Worm (Caenorhabditis elegans): ENCODE measurements around the gene col-143.
A peak's percentile ranks its signal among the peaks of the same experiment; 100 is the strongest.

Gene col-143

DNA sequence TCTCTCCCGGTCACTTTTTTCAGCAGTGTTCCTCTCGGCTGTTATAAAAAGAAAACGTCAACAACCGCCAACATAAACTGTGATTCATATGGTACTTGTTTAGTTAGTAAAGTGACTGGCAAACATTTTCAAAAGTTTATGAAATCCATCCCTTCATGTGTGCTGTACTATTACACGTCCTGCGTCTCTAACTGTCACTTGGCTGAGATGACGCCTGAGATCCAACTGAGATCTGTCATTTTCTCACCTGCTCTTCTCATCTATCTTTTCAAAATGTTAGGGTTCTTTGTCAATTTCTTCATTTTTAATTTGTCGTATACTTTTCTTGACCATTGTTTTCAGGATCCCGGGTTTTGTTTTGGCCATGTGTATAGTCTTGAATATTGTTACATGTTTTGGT is 39.3 kb downstream of the col-143 start:
- TF ChIP-seq daf-12 (tag; optimal IDR thresholded peaks at IDR 0.05) (no peak), ztf-11 (tag; optimal IDR thresholded peaks at IDR 0.05) (no peak), lsy-2 (tag; optimal IDR thresholded peaks at IDR 0.05) (no peak), unc-62 (GFP tag; optimal IDR thresholded peaks at IDR 0.05 in 1 of 2) (peak in 1 of 2 experiments; percentile 9), unc-62 (tag; optimal IDR thresholded peaks at IDR 0.05) (no peak), hmg-1.1 (GFP tag; IDR thresholded peaks at IDR 0.05) (0 out of 2 replicates have a peak, but pooled peaks have one; percentile 18), T26A8.4 (GFP tag; IDR thresholded peaks at IDR 0.05) (no peak), zag-1 (tag; optimal IDR thresholded peaks at IDR 0.05) (no peak), aha-1 (tag) (peak; percentile 26), spr-3 (GFP tag; optimal IDR thresholded peaks at IDR 0.05) (no peak), lir-3 (tag; optimal IDR thresholded peaks at IDR 0.05) (no peak)

- TF ChIP-seq set-16 (GFP tag; IDR thresholded peaks at IDR 0.05) (no peak), php-3 (GFP tag; IDR thresholded peaks at IDR 0.05) (no peak), F44E2.7 (GFP tag; IDR thresholded peaks at IDR 0.05) (no peak), ceh-32 (tag; optimal IDR thresholded peaks at IDR 0.05; ENCODE audit: poor library complexity) (no peak), ZK337.2 (GFP tag; IDR thresholded peaks at IDR 0.05) (no peak), daf-16 (GFP tag; optimal IDR thresholded peaks at IDR 0.05) (no peak), daf-16 (tag; optimal IDR thresholded peaks at IDR 0.05) (no peak), F49E8.2 (tag; optimal IDR thresholded peaks at IDR 0.05; ENCODE audit: borderline replicate concordance) (no peak), lim-7 (GFP tag; IDR thresholded peaks at IDR 0.05) (no peak), lin-39 (tag; optimal IDR thresholded peaks at IDR 0.05) (no peak), zip-11 (GFP tag; IDR thresholded peaks at IDR 0.05) (no peak), nhr-48 (tag; optimal IDR thresholded peaks at IDR 0.05) (no peak), fkh-10 (GFP tag; optimal IDR thresholded peaks at IDR 0.05) (no peak), dpl-1 (GFP tag; optimal IDR thresholded peaks at IDR 0.05) (no peak), ceh-82 (tag; optimal IDR thresholded peaks at IDR 0.05) (no peak)
Measured at ce11 chrV:6875795-6876194, 40.4 kb downstream of the col-143 start.

DNA sequence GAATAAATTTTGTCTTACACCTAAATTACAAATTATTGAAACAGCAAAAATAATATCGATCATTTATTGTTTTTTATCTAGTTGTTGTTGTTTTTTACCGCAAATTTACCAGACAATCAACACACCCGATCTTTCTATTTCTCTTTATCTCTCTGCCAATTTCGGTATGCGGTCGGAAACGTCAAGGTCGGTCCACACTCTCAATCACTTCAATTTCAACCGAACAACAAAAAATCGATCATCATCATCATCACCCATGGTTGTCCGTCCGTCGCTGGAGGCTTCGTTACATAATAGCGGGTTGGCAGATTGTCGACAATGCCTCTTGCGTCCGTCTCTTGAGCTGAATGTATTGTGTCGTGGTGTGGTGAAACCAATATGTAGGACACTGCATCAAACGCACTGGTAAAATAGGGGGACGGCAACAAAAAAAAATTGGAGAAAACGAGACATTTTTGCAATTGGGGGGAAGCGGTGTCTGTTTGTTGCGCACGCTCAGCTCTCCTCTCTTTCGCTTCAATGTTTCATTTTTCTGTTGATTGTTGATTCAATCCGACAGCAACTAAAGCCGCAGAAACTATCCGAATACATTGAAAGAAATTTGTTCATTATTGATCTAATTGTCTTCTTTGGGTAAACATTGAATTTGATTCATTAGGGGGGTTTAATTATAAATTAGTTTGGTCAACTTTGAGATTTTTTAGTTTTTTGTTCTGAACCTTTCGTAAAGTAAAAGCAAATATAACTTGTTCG is 41.5 kb downstream of the col-143 start:
- no peak for TF ChIP-seq lin-15B (tag; optimal IDR thresholded peaks at IDR 0.05)
- peak; percentile 19 for TF ChIP-seq mep-1 (tag; optimal IDR thresholded peaks at IDR 0.05)
- no peak for TF ChIP-seq pha-4 (GFP tag; IDR thresholded peaks at IDR 0.05)
- peak; percentile 58 for TF ChIP-seq pha-4 (tag; optimal IDR thresholded peaks at IDR 0.05)
- TF ChIP-seq dmd-9 (GFP tag; IDR thresholded peaks at IDR 0.05) = 0 out of 2 replicates have a peak, but pooled peaks have one; percentile 40
- peak; percentile 28; the same call in 1 of the 2 replicates for TF ChIP-seq hmg-1.1 (GFP tag; IDR thresholded peaks at IDR 0.05)
- TF ChIP-seq rbr-2 (tag; optimal IDR thresholded peaks at IDR 0.05) = no peak
- no peak for TF ChIP-seq daf-19 (GFP tag; conservative IDR thresholded peaks at IDR 0.05)
- TF ChIP-seq mxl-3 (GFP tag; optimal IDR thresholded peaks at IDR 0.05) = peak; percentile 0
- no peak for TF ChIP-seq arid-1 (GFP tag; conservative IDR thresholded peaks at IDR 0.05)
- no peak for TF ChIP-seq lim-7 (GFP tag; IDR thresholded peaks at IDR 0.05)
- TF ChIP-seq nhr-6 (tag; optimal IDR thresholded peaks at IDR 0.05) = no peak
- TF ChIP-seq lsy-2 (tag; optimal IDR thresholded peaks at IDR 0.05) = peak in 1 of 2 experiments; percentile 8
- no peak for TF ChIP-seq dpl-1 (GFP tag; optimal IDR thresholded peaks at IDR 0.05)
- peak in 1 of 2 experiments; percentile 95 for TF ChIP-seq unc-62 (GFP tag; optimal IDR thresholded peaks at IDR 0.05 in 1 of 2)
- no peak for TF ChIP-seq unc-62 (tag; optimal IDR thresholded peaks at IDR 0.05)
- no peak for TF ChIP-seq unc-130 (GFP tag; optimal IDR thresholded peaks at IDR 0.05)
- no peak for TF ChIP-seq Y5F2A.4 (GFP tag; optimal IDR thresholded peaks at IDR 0.05)
